Worm (Caenorhabditis elegans) whole organism, young adult: Measurements from ENCODE around the gene srb-17.

Experiments used
- B0261.1 ChIP-seq: sonication (generic microtip); optimal IDR thresholded peaks from 2 replicates; lab custom pipeline; 2016; ENCODE audit warnings: mild to moderate bottlenecking, missing genetic modification characterization, moderate library complexity, missing compliant biosample characterization
- F22D6.2 ChIP-seq: sonication (generic microtip); optimal IDR thresholded peaks from 2 replicates; lab custom pipeline; 2016; ENCODE audit warnings: mild to moderate bottlenecking, missing genetic modification characterization, missing compliant biosample characterization
- F33H1.4 ChIP-seq: fragments of 200-800 bp; sonication (Bioruptor generic); IDR thresholded peaks from 2 replicates; pipeline ENCODE4 v1.3.6; 2022; ENCODE audit warnings: missing genetic modification reagents, missing genetic modification characterization, missing compliant biosample characterization
- F49E8.2 ChIP-seq: sonication (generic microtip); optimal IDR thresholded peaks from 3 replicates; lab custom pipeline; 2017; ENCODE audit warnings: missing genetic modification characterization, mild to moderate bottlenecking, missing compliant biosample characterization, antibody characterized with exemption, moderate library complexity; ENCODE audit not compliant: insufficient read depth
- F57A8.1 ChIP-seq: fragments of 200-800 bp; sonication (Bioruptor generic); optimal IDR thresholded peaks from 2 replicates; lab custom pipeline; 2018; ENCODE audit warnings: mild to moderate bottlenecking, missing genetic modification characterization, moderate library complexity, missing compliant biosample characterization
- K12H6.12 ChIP-seq: fragments of 200-800 bp; sonication (Bioruptor generic); optimal IDR thresholded peaks from 2 replicates; lab custom pipeline; 2018; ENCODE audit warnings: mild to moderate bottlenecking, missing genetic modification characterization, missing compliant biosample characterization
- T07F8.4 ChIP-seq: sonication (generic microtip); optimal IDR thresholded peaks from 2 replicates; lab custom pipeline; 2016; ENCODE audit warnings: mild to moderate bottlenecking, missing genetic modification characterization, moderate library complexity, missing compliant biosample characterization
- Y56A3A.18 ChIP-seq: fragments of 200-800 bp; sonication (Bioruptor generic); IDR thresholded peaks from 2 replicates; pipeline ENCODE4 v1.3.6; 2022; ENCODE audit warnings: missing genetic modification reagents, missing genetic modification characterization, missing compliant biosample characterization
- ZK185.1 ChIP-seq: sonication (generic microtip); optimal IDR thresholded peaks from 2 replicates; lab custom pipeline; 2016; ENCODE audit warnings: mild to moderate bottlenecking, missing genetic modification characterization, missing compliant biosample characterization; ENCODE audit not compliant: poor library complexity, severe bottlenecking
- atf-7 ChIP-seq: sonication (generic microtip); optimal IDR thresholded peaks from 2 replicates; lab custom pipeline; 2017; ENCODE audit warnings: mild to moderate bottlenecking, missing genetic modification characterization, missing compliant biosample characterization
- athp-1 ChIP-seq: sonication (generic microtip); optimal IDR thresholded peaks from 2 replicates; lab custom pipeline; 2017; ENCODE audit warnings: mild to moderate bottlenecking, missing genetic modification characterization, missing compliant biosample characterization
- attf-5 ChIP-seq: fragments of 200-800 bp; sonication (Bioruptor generic); optimal IDR thresholded peaks from 2 replicates; lab custom pipeline; 2018; ENCODE audit warnings: mild to moderate bottlenecking, missing genetic modification characterization, missing compliant biosample characterization
- attf-6 ChIP-seq: fragments of 200-800 bp; sonication (Bioruptor generic); IDR thresholded peaks from 2 replicates; pipeline ENCODE4 v1.3.6; 2022; ENCODE audit warnings: missing genetic modification reagents, missing genetic modification characterization, missing compliant biosample characterization
- cebp-1 ChIP-seq, 2 experiments: fragments of 200-800 bp in 1 of 2; sonication (Bioruptor generic) in 1 of 2; sonication (generic microtip) in 1 of 2; IDR thresholded peaks in 1 of 2; optimal IDR thresholded peaks in 1 of 2; 2 replicates each; pipeline versions ENCODE4 v1.3.6 to Lab custom; 2017 to 2022; ENCODE audit warnings: missing compliant biosample characterization in 2 of 2, missing genetic modification characterization in 2 of 2, mild to moderate bottlenecking in 1 of 2, missing genetic modification reagents in 1 of 2, moderate library complexity in 1 of 2
- ceh-27 ChIP-seq: fragments of 200-800 bp; sonication (Bioruptor generic); optimal IDR thresholded peaks from 2 replicates; lab custom pipeline; 2018; ENCODE audit warnings: mild to moderate bottlenecking, missing genetic modification characterization, moderate library complexity, missing compliant biosample characterization
- ceh-58 ChIP-seq: fragments of 200-800 bp; sonication (Bioruptor generic); IDR thresholded peaks from 2 replicates; pipeline ENCODE4 v1.3.6; 2022; ENCODE audit warnings: missing genetic modification characterization, missing compliant biosample characterization
- ceh-91 ChIP-seq: fragments of 200-800 bp; sonication (Bioruptor generic); IDR thresholded peaks from 2 replicates; pipeline ENCODE4 v1.3.6; 2022; ENCODE audit warnings: missing genetic modification reagents, missing genetic modification characterization, missing compliant biosample characterization
- dpff-1 ChIP-seq: sonication (generic microtip); optimal IDR thresholded peaks from 2 replicates; lab custom pipeline; 2017; ENCODE audit warnings: mild to moderate bottlenecking, missing genetic modification characterization, missing compliant biosample characterization
- dpl-1 ChIP-seq: fragments of 150-350 bp; optimal IDR thresholded peaks from 2 replicates; lab custom pipeline; 2014; ENCODE audit warnings: missing biosample characterization, missing genetic modification reagents, missing genetic modification characterization
- egrh-3 ChIP-seq: fragments of 200-800 bp; sonication (Bioruptor generic); IDR thresholded peaks from 2 replicates; pipeline ENCODE4 v1.3.6; 2022; ENCODE audit warnings: missing genetic modification reagents, missing genetic modification characterization, missing compliant biosample characterization
- ekl-4 ChIP-seq: fragments of 200-800 bp; sonication (Bioruptor generic); IDR thresholded peaks from 2 replicates; pipeline ENCODE4 v1.3.6; 2022; ENCODE audit warnings: missing genetic modification reagents, missing genetic modification characterization, missing compliant biosample characterization
- hmg-1.2 ChIP-seq: fragments of 200-800 bp; sonication (Bioruptor generic); IDR thresholded peaks from 2 replicates; pipeline ENCODE4 v1.3.6; 2022; ENCODE audit warnings: missing genetic modification reagents, missing genetic modification characterization, missing compliant biosample characterization
- hmg-20 ChIP-seq: fragments of 200-800 bp; sonication (Bioruptor generic); IDR thresholded peaks from 2 replicates; pipeline ENCODE4 v1.3.6; 2022; ENCODE audit warnings: missing genetic modification reagents, missing genetic modification characterization, missing compliant biosample characterization
- let-526 ChIP-seq: fragments of 200-800 bp; sonication (Bioruptor generic); IDR thresholded peaks from 2 replicates; pipeline ENCODE4 v1.3.6; 2022; ENCODE audit warnings: missing genetic modification reagents, missing genetic modification characterization, missing compliant biosample characterization
- let-607 ChIP-seq, 2 experiments: fragments of 200-800 bp in 1 of 2; sonication (Bioruptor generic) in 1 of 2; sonication (generic microtip) in 1 of 2; optimal IDR thresholded peaks; 2 replicates each; lab custom pipeline; 2016 to 2018; ENCODE audit warnings: mild to moderate bottlenecking in 2 of 2, missing compliant biosample characterization in 2 of 2, missing genetic modification characterization in 2 of 2, moderate library complexity in 2 of 2, missing genotype in 1 of 2
- lin-40 ChIP-seq: sonication (generic microtip); optimal IDR thresholded peaks from 2 replicates; lab custom pipeline; 2016; ENCODE audit warnings: missing genetic modification characterization, mild to moderate bottlenecking, missing compliant biosample characterization, missing genotype, missing genetic modification reagents
- lin-54 ChIP-seq: fragments of 200-800 bp; sonication (Bioruptor generic); optimal IDR thresholded peaks from 2 replicates; lab custom pipeline; 2018; ENCODE audit warnings: mild to moderate bottlenecking, missing genetic modification characterization, missing compliant biosample characterization
- lsl-1 ChIP-seq: fragments of 200-800 bp; sonication (Bioruptor generic); optimal IDR thresholded peaks from 2 replicates; lab custom pipeline; 2018; ENCODE audit warnings: mild to moderate bottlenecking, missing genetic modification characterization, moderate library complexity, missing compliant biosample characterization
- madf-10 ChIP-seq: sonication (generic microtip); optimal IDR thresholded peaks from 2 replicates; lab custom pipeline; 2016; ENCODE audit warnings: mild to moderate bottlenecking, missing genetic modification characterization, missing compliant biosample characterization
- madf-3 ChIP-seq: fragments of 200-800 bp; sonication (Bioruptor generic); IDR thresholded peaks from 2 replicates; pipeline ENCODE4 v1.3.6; 2022; ENCODE audit warnings: missing genetic modification reagents, missing genetic modification characterization, missing compliant biosample characterization
- mcd-1 ChIP-seq: fragments of 200-800 bp; sonication (Bioruptor generic); IDR thresholded peaks from 2 replicates; pipeline ENCODE4 v1.3.6; 2022; ENCODE audit warnings: missing genetic modification reagents, missing genetic modification characterization, missing compliant biosample characterization
- nfya-2 ChIP-seq: fragments of 200-800 bp; sonication (Bioruptor generic); IDR thresholded peaks from 2 replicates; pipeline ENCODE4 v1.3.6; 2022; ENCODE audit warnings: missing genetic modification reagents, missing genetic modification characterization, missing compliant biosample characterization
- nhr-120 ChIP-seq: fragments of 200-800 bp; sonication (Bioruptor generic); IDR thresholded peaks from 2 replicates; pipeline ENCODE4 v1.3.6; 2022; ENCODE audit warnings: missing genetic modification characterization, missing compliant biosample characterization
- nhr-80 ChIP-seq: sonication (generic microtip); optimal IDR thresholded peaks from 2 replicates; lab custom pipeline; 2016; ENCODE audit warnings: missing genetic modification characterization, missing compliant biosample characterization
- pha-4 ChIP-seq: fragments of 150-350 bp; sonication (generic microtip); optimal IDR thresholded peaks from 2 replicates; lab custom pipeline; 2014; ENCODE audit warnings: missing biosample characterization, missing genetic modification reagents, missing genetic modification characterization
- rpc-1 ChIP-seq, 2 experiments: fragments of 150-350 bp in 1 of 2; sonication (generic microtip) in 1 of 2; optimal IDR thresholded peaks; 2 replicates each; lab custom pipeline; 2014 to 2018; ENCODE audit warnings: missing biosample characterization in 1 of 2, missing genetic modification characterization in 1 of 2, missing genetic modification reagents in 1 of 2, missing genotype in 1 of 2
- sdz-38 ChIP-seq: sonication (generic microtip); optimal IDR thresholded peaks from 2 replicates; lab custom pipeline; 2016; ENCODE audit warnings: missing genotype, missing genetic modification characterization, missing compliant biosample characterization
- sea-2 ChIP-seq: fragments of 200-800 bp; sonication (Bioruptor generic); IDR thresholded peaks from 2 replicates; pipeline ENCODE4 v1.3.6; 2022; ENCODE audit warnings: missing genetic modification characterization, missing compliant biosample characterization
- snpc-4 ChIP-seq, 5 experiments: fragments of 150-350 bp in 1 of 5; sonication (generic microtip) in 4 of 5; optimal IDR thresholded peaks; 2 replicates each; lab custom pipeline; 2014 to 2018; ENCODE audit warnings: missing genetic modification characterization in 5 of 5, missing biosample characterization in 3 of 5, antibody characterized with exemption in 2 of 5, mild to moderate bottlenecking in 2 of 5, missing compliant biosample characterization in 2 of 5, missing genotype in 2 of 5, moderate library complexity in 2 of 5, missing genetic modification reagents in 1 of 5
- somi-1 ChIP-seq: fragments of 200-800 bp; sonication (Bioruptor generic); optimal IDR thresholded peaks from 2 replicates; lab custom pipeline; 2018; ENCODE audit warnings: mild to moderate bottlenecking, missing genetic modification characterization, missing compliant biosample characterization
- tbp1 ChIP-seq: fragments of 200-800 bp; sonication (Bioruptor generic); optimal IDR thresholded peaks from 2 replicates; lab custom pipeline; 2018; ENCODE audit warnings: mild to moderate bottlenecking, missing genetic modification characterization, missing compliant biosample characterization
- tlf-1 ChIP-seq: fragments of 200-800 bp; sonication (Bioruptor generic); optimal IDR thresholded peaks from 2 replicates; lab custom pipeline; 2018; ENCODE audit warnings: mild to moderate bottlenecking, missing genetic modification characterization, missing compliant biosample characterization
- unc-130 ChIP-seq: sonication (generic microtip); optimal IDR thresholded peaks from 2 replicates; lab custom pipeline; 2016; ENCODE audit warnings: missing genetic modification reagents, missing genetic modification characterization, missing compliant biosample characterization
- zfh-2 ChIP-seq: fragments of 200-800 bp; sonication (Bioruptor generic); conservative IDR thresholded peaks from 2 replicates; pipeline ENCODE4 v1.3.6; 2022; ENCODE audit warnings: missing genetic modification reagents, missing genetic modification characterization, missing compliant biosample characterization
- zim-3 ChIP-seq: sonication (generic microtip); optimal IDR thresholded peaks from 2 replicates; lab custom pipeline; 2017; ENCODE audit warnings: mild to moderate bottlenecking, missing genetic modification characterization, moderate library complexity, missing compliant biosample characterization
- ztf-18 ChIP-seq: sonication (generic microtip); optimal IDR thresholded peaks from 2 replicates; lab custom pipeline; 2016; ENCODE audit warnings: missing genotype, mild to moderate bottlenecking, missing genetic modification characterization, missing compliant biosample characterization

srb-17 gene

DNA sequence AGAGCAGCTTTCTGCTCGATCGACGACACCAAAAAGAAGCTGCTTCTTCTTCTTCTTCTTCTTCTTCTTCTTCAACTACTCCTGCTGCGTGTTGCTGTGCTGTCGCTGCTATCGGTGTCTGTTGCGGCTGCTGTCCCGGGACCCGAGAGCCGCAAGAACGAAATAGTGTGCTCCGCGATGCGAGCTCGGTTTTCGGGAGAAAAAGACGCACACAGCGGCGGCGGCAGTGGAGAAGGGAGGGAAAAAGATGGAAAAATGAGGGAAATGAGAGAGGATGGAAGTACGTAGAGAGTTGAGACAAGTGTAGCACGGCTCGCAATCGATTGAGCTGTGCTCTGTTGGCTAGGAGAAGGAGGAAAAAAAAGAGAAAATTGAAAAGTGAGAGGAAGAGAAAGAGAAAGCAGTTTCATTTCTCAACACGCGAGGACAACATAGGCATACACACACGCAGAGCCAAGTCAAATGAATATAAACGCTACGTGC lies 46.8 kb upstream of the srb-17 start (continued):
- TF ChIP-seq let-526 (GFP tag; lab: Robert Waterston, UW) (no peak), ztf-18 (tag; lab: Kevin White, UChicago) (peak; percentile 14), F33H1.4 (no peak), somi-1 (peak; percentile 32), let-607 (tag; optimal IDR thresholded peaks at IDR 0.05; lab: Kevin White, UChicago) (peak in 1 of 2 experiments; percentile 15), attf-5 (GFP tag; lab: Kevin White, UChicago) (peak; percentile 55), F57A8.1 (GFP tag; lab: Kevin White, UChicago) (no peak), dpl-1 (no peak), nhr-120 (GFP tag; lab: Robert Waterston, UW) (no peak), attf-6 (no peak), F22D6.2 (tag; lab: Kevin White, UChicago) (no peak), Y56A3A.18 (GFP tag; lab: Robert Waterston, UW) (no peak), zfh-2 (GFP tag; lab: Robert Waterston, UW) (peak; percentile 98), hmg-1.2 (peak; percentile 42), tlf-1 (GFP tag; lab: Kevin White, UChicago) (no peak), K12H6.12 (tag; lab: Kevin White, UChicago) (peak; percentile 71), B0261.1 (tag; lab: Kevin White, UChicago) (no peak), mcd-1 (GFP tag; lab: Robert Waterston, UW) (peak; percentile 23; the same call in 1 of the 2 replicates), snpc-4 (GFP tag; optimal IDR thresholded peaks at IDR 0.05; lab: Kevin White, UChicago) (no peak), snpc-4 (tag; optimal IDR thresholded peaks at IDR 0.05; lab: Kevin White, UChicago) (peak in 1 of 4 experiments; percentile 28), madf-3 (no peak), ZK185.1 (tag; lab: Kevin White, UChicago) (no peak), sea-2 (no peak), hmg-20 (GFP tag; lab: Robert Waterston, UW) (no peak), ekl-4 (GFP tag; lab: Robert Waterston, UW) (no peak), egrh-3 (GFP tag; lab: Robert Waterston, UW) (peak; percentile 73), rpc-1 (optimal IDR thresholded peaks at IDR 0.05; lab: Kevin White, UChicago) (no peak), rpc-1 (tag; optimal IDR thresholded peaks at IDR 0.05; lab: Kevin White, UChicago) (no peak), T07F8.4 (no peak), athp-1 (tag; lab: Kevin White, UChicago) (peak; percentile 4), ceh-91 (GFP tag; lab: Robert Waterston, UW) (no peak), ceh-27 (GFP tag; lab: Kevin White, UChicago) (peak; percentile 71), nfya-2 (GFP tag; lab: Robert Waterston, UW) (no peak), ceh-58 (GFP tag; lab: Robert Waterston, UW) (no peak)

DNA sequence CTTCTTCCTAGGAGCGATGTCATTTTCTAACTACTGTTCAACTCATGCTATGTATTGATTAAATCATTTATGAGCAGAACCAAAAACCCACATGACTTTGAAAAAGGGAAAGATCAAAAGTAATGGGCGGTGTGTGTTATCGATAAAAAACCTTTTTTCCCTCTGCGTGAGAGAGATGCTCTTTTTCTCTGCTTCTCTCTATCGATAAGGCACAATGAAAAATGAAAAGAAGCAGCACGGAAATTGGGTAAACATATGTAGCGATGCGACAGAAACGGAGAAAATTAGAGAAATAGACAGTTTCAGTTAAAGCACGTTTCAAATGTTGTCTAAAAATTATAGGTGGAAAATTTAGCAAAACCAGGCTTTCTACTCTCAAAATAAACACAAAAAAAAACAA lies 45.3 kb upstream of the srb-17 start:
- TF ChIP-seq unc-130 (no peak), dpff-1 (no peak), lsl-1 (GFP tag; lab: Kevin White, UChicago) (no peak), F33H1.4 (no peak), sdz-38 (no peak), madf-10 (tag; lab: Kevin White, UChicago) (peak; percentile 17), nhr-80 (tag; lab: Kevin White, UChicago) (peak; percentile 95), zfh-2 (GFP tag; lab: Robert Waterston, UW) (no peak), zim-3 (no peak), attf-5 (GFP tag; lab: Kevin White, UChicago) (peak; percentile 65), lin-40 (peak; percentile 10), F49E8.2 (tag; lab: Kevin White, UChicago) (no peak), let-607 (tag; optimal IDR thresholded peaks at IDR 0.05; lab: Kevin White, UChicago) (peak in 1 of 2 experiments; percentile 3), egrh-3 (GFP tag; lab: Robert Waterston, UW) (no peak), cebp-1 (GFP tag; IDR thresholded peaks at IDR 0.05; lab: Robert Waterston, UW) (no peak), cebp-1 (tag; optimal IDR thresholded peaks at IDR 0.05; lab: Kevin White, UChicago) (peak; percentile 56), atf-7 (peak; percentile 15), lin-54 (GFP tag; lab: Kevin White, UChicago) (peak; percentile 4), hmg-1.2 (peak; percentile 43; the same call in 1 of the 2 replicates), pha-4 (tag; lab: Kevin White, UChicago) (peak; percentile 63), tbp1 (peak; percentile 39)
